Worm (Caenorhabditis elegans): Measurements from ENCODE around the gene W08F4.5.
"Not testable (repeated sequence)": the region's sequence is repeated elsewhere in the genome, so short reads cannot be mapped to it uniquely, and the experiment has no call there.

- TF ChIP-seq flt-1, ztf-29, ztf-23, T22C8.4 (GFP tag; IDR thresholded peaks at IDR 0.05): not testable (repeated sequence)
These were observed 33.5 kb downstream of the W08F4.5 start, which contains the start of gene T27A1.3 for ce11 chrII:535226-535625.
